Fruit fly (Drosophila melanogaster): Measurements from ENCODE around the gene nAChRbeta1.

The nAChRbeta1 gene

DNA sequence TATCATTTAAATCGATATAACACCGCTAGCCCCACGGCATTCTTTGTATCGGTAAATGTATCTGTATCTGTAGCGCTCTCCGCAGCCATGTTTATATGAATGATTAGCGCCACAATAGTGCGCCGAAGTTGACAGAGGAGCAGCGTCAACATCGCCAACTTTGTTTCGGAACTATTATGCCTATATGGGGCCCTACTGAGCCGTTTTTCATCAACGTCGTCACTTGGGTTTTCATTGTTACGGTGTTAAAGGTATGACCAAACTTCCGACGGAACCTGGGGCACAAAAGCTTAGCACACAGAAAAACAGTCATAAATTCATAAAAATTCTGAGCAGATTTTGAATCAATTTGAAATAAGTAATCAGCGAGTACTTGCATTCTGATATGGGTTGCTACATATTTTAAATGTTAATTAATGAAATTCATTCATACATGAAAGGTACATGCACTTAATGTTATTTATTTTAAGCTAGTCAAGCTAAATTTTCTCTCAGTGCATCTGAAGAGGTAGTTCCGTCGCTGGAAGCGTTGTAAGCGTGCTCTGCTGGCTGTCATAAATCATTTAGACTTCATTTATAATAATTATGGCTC, 32.4 kb downstream of the nAChRbeta1 start, which contains the start of gene CG15023:
Gene CG15023, minus strand, starts transcription at position 51 of the 592 bp plus-strand sequence.
- peak; percentile 61 for TF ChIP-seq Eip78C (GFP tag)
- no peak for TF ChIP-seq esn (GFP tag; optimal IDR thresholded peaks at IDR 0.05)

DNA sequence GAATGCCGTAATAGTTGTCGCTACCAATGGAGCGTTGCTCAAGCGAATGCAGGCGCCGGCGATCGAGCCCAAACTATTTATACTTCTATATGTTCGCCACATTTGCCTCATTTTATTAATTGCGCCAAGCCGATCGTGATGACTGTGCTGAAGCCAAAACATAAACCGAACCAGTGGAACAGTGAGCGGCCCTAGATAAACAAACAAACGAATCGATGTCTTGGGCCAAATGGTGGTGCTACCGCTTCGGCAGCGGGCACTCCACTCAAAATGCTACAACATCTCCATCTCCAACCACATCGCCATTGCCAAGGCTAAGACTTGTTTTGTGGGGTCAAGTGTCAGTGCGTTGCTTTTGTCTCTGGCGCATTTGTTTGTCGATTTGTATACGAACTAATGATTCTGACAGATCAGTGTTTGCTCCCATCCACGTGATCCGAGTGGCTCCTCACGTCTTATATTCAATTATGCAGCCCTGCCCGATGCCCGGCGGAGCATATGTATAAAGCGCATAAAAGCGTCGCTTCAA, 34.7 kb downstream of the nAChRbeta1 start, which contains the start of gene CG15024:
Gene CG15024, minus strand, starts transcription at position 51 of the 529 bp plus-strand sequence.
- TF ChIP-seq fkh (GFP tag; optimal IDR thresholded peaks at IDR 0.05) = no peak
- TF ChIP-seq Ets96B (tag; optimal IDR thresholded peaks at IDR 0.05) = no peak
- TF ChIP-seq CG6808 (GFP tag; optimal IDR thresholded peaks at IDR 0.05) = no peak
- TF ChIP-seq CG16779 (tag; optimal IDR thresholded peaks at IDR 0.05) = no peak
- TF ChIP-seq Hr38 (GFP tag; optimal IDR thresholded peaks at IDR 0.05) = no peak
- no peak for TF ChIP-seq net (GFP tag; optimal IDR thresholded peaks at IDR 0.05)
- no peak for TF ChIP-seq pdm3 (GFP tag; optimal IDR thresholded peaks at IDR 0.05)
- TF ChIP-seq CG6276 (GFP tag; optimal IDR thresholded peaks at IDR 0.05) = no peak
- TF ChIP-seq Eip93F (GFP tag; optimal IDR thresholded peaks at IDR 0.05) = no peak
- TF ChIP-seq esn (GFP tag; optimal IDR thresholded peaks at IDR 0.05) = no peak
- TF ChIP-seq CG7368 (GFP tag; optimal IDR thresholded peaks at IDR 0.05) = no peak
- TF ChIP-seq CG4318 (GFP tag; optimal IDR thresholded peaks at IDR 0.05) = no peak
- TF ChIP-seq CG9139 (GFP tag; optimal IDR thresholded peaks at IDR 0.05) = no peak
- no peak for TF ChIP-seq Sox14 (GFP tag; optimal IDR thresholded peaks at IDR 0.05)
- TF ChIP-seq CG3919 (GFP tag; optimal IDR thresholded peaks at IDR 0.05) = no peak
- TF ChIP-seq vri (GFP tag; optimal IDR thresholded peaks at IDR 0.05) = no peak

DNA sequence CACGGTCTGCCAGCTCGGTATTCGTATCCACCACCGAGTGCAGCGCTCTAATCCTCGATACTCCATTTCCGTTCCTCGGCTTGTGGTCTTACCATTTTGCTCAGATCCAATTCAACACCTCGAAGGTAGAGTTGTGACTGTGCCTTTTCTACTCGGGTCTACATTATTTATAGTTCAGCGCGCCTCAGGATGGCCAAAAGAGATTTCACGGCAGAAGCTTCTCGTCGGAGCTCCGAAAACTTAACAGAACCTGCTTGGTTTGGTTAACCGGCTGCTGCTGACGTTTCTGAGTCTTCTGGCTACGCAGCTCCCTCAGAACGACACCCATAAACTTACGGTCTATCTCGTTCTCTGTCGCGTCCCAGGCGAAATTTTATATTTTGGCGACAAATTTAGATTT, 37.4 kb downstream of the nAChRbeta1 start, which contains the start of gene CG32241:
Gene CG32241, minus strand, starts transcription at position 101 of the 400 bp plus-strand sequence.
- no peak for TF ChIP-seq Ets21C (GFP tag; optimal IDR thresholded peaks at IDR 0.05)
- no peak for TF ChIP-seq ss (GFP tag; optimal IDR thresholded peaks at IDR 0.05)
- TF ChIP-seq CG6163 (GFP tag; IDR thresholded peaks at IDR 0.05) = no peak
- no peak for TF ChIP-seq eg (GFP tag; IDR thresholded peaks at IDR 0.05)
- TF ChIP-seq CG7368 (GFP tag; optimal IDR thresholded peaks at IDR 0.05) = no peak
- TF ChIP-seq CG32006 (GFP tag; optimal IDR thresholded peaks at IDR 0.05) = no peak
- no peak for TF ChIP-seq CG15336 (GFP tag; IDR thresholded peaks at IDR 0.05)
- TF ChIP-seq CG6792 (GFP tag; optimal IDR thresholded peaks at IDR 0.05) = no peak

DNA sequence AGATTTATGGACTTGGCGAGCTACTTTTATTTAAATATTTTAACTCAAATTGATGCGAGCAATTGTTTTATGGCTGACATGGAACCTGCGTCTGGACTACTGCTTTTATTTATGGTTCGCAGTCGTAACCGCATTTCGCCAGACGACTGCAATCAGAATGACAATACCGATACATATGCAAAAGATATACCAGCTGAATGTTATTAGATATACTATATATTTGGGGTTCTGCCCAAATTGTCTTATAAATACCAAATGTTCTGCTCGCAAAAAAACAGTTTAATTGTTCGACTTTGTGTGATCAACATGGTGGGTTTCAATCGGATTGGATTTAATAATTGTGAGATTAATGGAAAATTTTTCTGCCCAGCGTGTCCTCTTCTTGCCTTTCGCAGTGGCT, 40.6 kb downstream of the nAChRbeta1 start, which contains the start of gene CG32249:
Gene CG32249, plus strand, starts transcription at position 301 of the 400 bp plus-strand sequence.
- no peak for TF ChIP-seq CG6276 (GFP tag; optimal IDR thresholded peaks at IDR 0.05)
- no peak for TF ChIP-seq Hr39 (GFP tag; optimal IDR thresholded peaks at IDR 0.05)
- no peak for TF ChIP-seq CG7368 (GFP tag; optimal IDR thresholded peaks at IDR 0.05)
- no peak for TF ChIP-seq CG11762 (GFP tag; optimal IDR thresholded peaks at IDR 0.05; ENCODE audit: insufficient read depth)
- TF ChIP-seq pdm3 (GFP tag; optimal IDR thresholded peaks at IDR 0.05) = no peak
- TF ChIP-seq spab (GFP tag; optimal IDR thresholded peaks at IDR 0.05) = no peak
- no peak for TF ChIP-seq CG6163 (GFP tag; IDR thresholded peaks at IDR 0.05)

DNA sequence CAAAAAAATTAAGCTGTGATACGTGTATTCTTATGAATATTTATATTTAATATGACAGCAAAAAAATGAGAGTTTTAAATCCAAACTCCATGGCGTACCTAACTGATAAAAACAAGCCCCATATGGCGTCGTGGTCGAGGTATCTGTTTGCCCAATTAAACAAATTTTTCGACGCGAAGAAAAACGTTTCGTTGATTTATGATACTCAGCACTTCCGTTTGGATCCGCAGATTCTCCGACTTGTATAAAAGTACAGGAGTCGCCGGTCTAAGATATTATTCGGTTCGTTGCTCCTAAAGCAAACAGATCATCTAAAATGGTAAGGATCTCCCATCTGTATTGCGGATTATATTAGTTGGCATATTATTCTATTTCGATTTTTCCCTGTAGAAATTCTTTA, 42.3 kb downstream of the nAChRbeta1 start, which contains the start of gene CG32248:
Gene CG32248, plus strand, starts transcription at position 301 of the 400 bp plus-strand sequence.
- no peak for TF ChIP-seq Gug (GFP tag; IDR thresholded peaks at IDR 0.05)
- TF ChIP-seq svp (GFP tag) = no peak
- no peak for TF ChIP-seq Hr38 (GFP tag; optimal IDR thresholded peaks at IDR 0.05)
- TF ChIP-seq pdm3 (GFP tag; optimal IDR thresholded peaks at IDR 0.05) = no peak
- TF ChIP-seq fd85E (GFP tag; optimal IDR thresholded peaks at IDR 0.05) = no peak
- TF ChIP-seq CG8119 (GFP tag; IDR thresholded peaks at IDR 0.05) = no peak
- no peak for TF ChIP-seq spab (GFP tag; optimal IDR thresholded peaks at IDR 0.05)
- no peak for TF ChIP-seq Blimp-1 (GFP tag; optimal IDR thresholded peaks at IDR 0.05)
- TF ChIP-seq Hr4 (GFP tag; optimal IDR thresholded peaks at IDR 0.05) = no peak
- TF ChIP-seq CG1621 (tag; optimal IDR thresholded peaks at IDR 0.05) = no peak

Data from whole organism, prepupa.